Comparison of ENCODE assay signal across 2 fruit fly cellular contexts in the genomic region with DNA sequence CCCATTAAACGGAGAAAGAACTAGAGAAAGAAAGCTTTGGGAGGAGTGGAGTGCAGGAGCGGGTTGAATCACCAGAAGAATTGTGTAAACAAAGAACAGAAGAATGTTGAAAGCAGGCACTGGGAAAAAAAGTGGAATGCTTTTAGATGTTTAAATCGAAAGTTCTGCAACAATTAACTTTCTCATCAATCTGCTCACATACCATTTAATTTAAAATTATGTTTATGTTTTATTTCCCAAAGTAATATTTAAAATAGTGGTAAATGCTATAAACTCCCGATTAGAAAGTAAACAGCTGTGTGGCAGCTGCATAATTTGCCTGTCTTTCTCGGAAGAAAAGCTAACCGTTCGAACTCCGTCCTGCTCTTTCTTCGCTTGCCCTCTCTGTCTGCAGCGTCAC.
TF ChIP-seq lines count a peak whose summit lies in the region.

No protein-coding gene starts in this region.

TF ChIP-seq in whole organism, embryonic, 481 proteins besides CTCF, POLR2A, EP300 and RAD21 (continued from another document and continues in another):
- TF ChIP-seq CG1024 (GFP tag; IDR thresholded peaks at IDR 0.05; lab: Robert Waterston, UW) (no peak), wdn (GFP tag; IDR thresholded peaks at IDR 0.05; lab: Robert Waterston, UW) (no peak), CG42726 (GFP tag; IDR thresholded peaks at IDR 0.05; lab: Robert Waterston, UW; ENCODE audit: partially characterized antibody) (no peak), CG9437 (GFP tag; optimal IDR thresholded peaks at IDR 0.05; lab: Kevin White, UChicago) (no peak), schlank (tag; optimal IDR thresholded peaks at IDR 0.05; lab: Kevin White, UChicago) (no peak), CG3065 (GFP tag; optimal IDR thresholded peaks at IDR 0.05; lab: Kevin White, UChicago) (no peak), dati (GFP tag; IDR thresholded peaks at IDR 0.05; lab: Robert Waterston, UW) (no peak), otp (GFP tag; IDR thresholded peaks at IDR 0.05; lab: Robert Waterston, UW) (no peak), CG2875 (GFP tag; optimal IDR thresholded peaks at IDR 0.05; lab: Kevin White, UChicago) (peak; percentile 41), bsh (GFP tag; optimal IDR thresholded peaks at IDR 0.05; lab: Kevin White, UChicago) (peak in 1 of 2 experiments; percentile 79), CG2712 (tag; optimal IDR thresholded peaks at IDR 0.05; lab: Kevin White, UChicago) (peak; percentile 58), CG6683 (GFP tag; optimal IDR thresholded peaks at IDR 0.05; lab: Kevin White, UChicago) (no peak), ara (GFP tag; IDR thresholded peaks at IDR 0.05; lab: Robert Waterston, UW) (no peak), croc (GFP tag; conservative IDR thresholded peaks at IDR 0.05; lab: Robert Waterston, UW) (0 out of 3 replicates have a peak, but pooled peaks have one; percentile 15), CG10543 (GFP tag; optimal IDR thresholded peaks at IDR 0.05; lab: Kevin White, UChicago) (no peak), CG18262 (tag; optimal IDR thresholded peaks at IDR 0.05; lab: Kevin White, UChicago) (peak; percentile 48), CG12391 (tag; optimal IDR thresholded peaks at IDR 0.05; lab: Kevin White, UChicago) (peak; percentile 33), CG10147 (GFP tag; optimal IDR thresholded peaks at IDR 0.05; lab: Kevin White, UChicago) (no peak), CG14710 (tag; optimal IDR thresholded peaks at IDR 0.05; lab: Kevin White, UChicago) (peak; percentile 51), ato (GFP tag; IDR thresholded peaks at IDR 0.05; lab: Robert Waterston, UW; ENCODE audit: partially characterized antibody) (no peak), NfI (GFP tag; optimal IDR thresholded peaks at IDR 0.05; lab: Kevin White, UChicago) (no peak), pum (GFP tag; optimal IDR thresholded peaks at IDR 0.05; lab: Kevin White, UChicago) (no peak), lola (GFP tag; optimal IDR thresholded peaks at IDR 0.05; lab: Kevin White, UChicago) (peak in 1 of 3 experiments; percentile 29), trh (GFP tag; optimal IDR thresholded peaks at IDR 0.05; lab: Kevin White, UChicago) (no peak), lbe (GFP tag; optimal IDR thresholded peaks at IDR 0.05; lab: Kevin White, UChicago) (no peak), chn (GFP tag; optimal IDR thresholded peaks at IDR 0.05; lab: Kevin White, UChicago) (no peak), CG18599 (GFP tag; optimal IDR thresholded peaks at IDR 0.05; lab: Kevin White, UChicago) (no peak), Oli (tag; optimal IDR thresholded peaks at IDR 0.05; lab: Kevin White, UChicago) (peak; percentile 23), Jarid2 (GFP tag; optimal IDR thresholded peaks at IDR 0.05; lab: Kevin White, UChicago) (no peak), CG3407 (GFP tag; optimal IDR thresholded peaks at IDR 0.05; lab: Kevin White, UChicago) (peak; percentile 31), bcd (GFP tag; optimal IDR thresholded peaks at IDR 0.05; lab: Kevin White, UChicago) (no peak), CG17612 (GFP tag; IDR thresholded peaks at IDR 0.05; lab: Robert Waterston, UW) (no peak), CG12299 (tag; optimal IDR thresholded peaks at IDR 0.05; lab: Kevin White, UChicago) (no peak), bowl (GFP tag; IDR thresholded peaks at IDR 0.05; lab: Robert Waterston, UW) (no peak), chif (GFP tag; optimal IDR thresholded peaks at IDR 0.05; lab: Kevin White, UChicago) (no peak), CG3847 (GFP tag; IDR thresholded peaks at IDR 0.05; lab: Robert Waterston, UW) (no peak), Nf-YA (GFP tag; IDR thresholded peaks at IDR 0.05; lab: Robert Waterston, UW) (no peak), jing (GFP tag; optimal IDR thresholded peaks at IDR 0.05; lab: Kevin White, UChicago) (no peak), CG10979 (tag; optimal IDR thresholded peaks at IDR 0.05; lab: Kevin White, UChicago) (peak; percentile 70), jigr1 (GFP tag; IDR thresholded peaks at IDR 0.05; lab: Robert Waterston, UW) (no peak), kah (GFP tag; optimal IDR thresholded peaks at IDR 0.05; lab: Kevin White, UChicago) (no peak), exex (tag; optimal IDR thresholded peaks at IDR 0.05; lab: Kevin White, UChicago) (no peak), emc (GFP tag; optimal IDR thresholded peaks at IDR 0.05; lab: Kevin White, UChicago) (no peak), CG8944 (GFP tag; optimal IDR thresholded peaks at IDR 0.05; lab: Kevin White, UChicago) (peak; percentile 7), Antp (GFP tag; optimal IDR thresholded peaks at IDR 0.05; lab: Kevin White, UChicago) (no peak), CG11085 (GFP tag; IDR thresholded peaks at IDR 0.05; lab: Robert Waterston, UW) (no peak), Sry-β (GFP tag; optimal IDR thresholded peaks at IDR 0.05; lab: Kevin White, UChicago) (no peak), crol (GFP tag; IDR thresholded peaks at IDR 0.05; lab: Robert Waterston, UW) (no peak), CG18476 (GFP tag; optimal IDR thresholded peaks at IDR 0.05; lab: Kevin White, UChicago) (no peak), lab (GFP tag; optimal IDR thresholded peaks at IDR 0.05; lab: Kevin White, UChicago) (no peak), CG15073 (GFP tag; optimal IDR thresholded peaks at IDR 0.05; lab: Kevin White, UChicago) (no peak), unpg (GFP tag; optimal IDR thresholded peaks at IDR 0.05; lab: Kevin White, UChicago) (peak; percentile 43), CG13624 (GFP tag; optimal IDR thresholded peaks at IDR 0.05; lab: Kevin White, UChicago) (no peak), Ssrp (tag; optimal IDR thresholded peaks at IDR 0.05; lab: Kevin White, UChicago) (peak; percentile 24), hkb (optimal IDR thresholded peaks at IDR 0.05; lab: Kevin White, UChicago) (no peak), hkb (GFP tag; IDR thresholded peaks at IDR 0.05; lab: Robert Waterston, UW) (no peak), Bgb (GFP tag; IDR thresholded peaks at IDR 0.05; lab: Robert Waterston, UW; ENCODE audit: partially characterized antibody) (no peak), NC2β (GFP tag; optimal IDR thresholded peaks at IDR 0.05; lab: Kevin White, UChicago) (no peak), Awh (GFP tag; IDR thresholded peaks at IDR 0.05; lab: Robert Waterston, UW) (no peak), CG2120 (GFP tag; optimal IDR thresholded peaks at IDR 0.05; lab: Kevin White, UChicago) (no peak), Hr78 (GFP tag; optimal IDR thresholded peaks at IDR 0.05; lab: Kevin White, UChicago) (peak in 1 of 2 experiments; percentile 57), her (GFP tag; optimal IDR thresholded peaks at IDR 0.05; lab: Kevin White, UChicago) (no peak), lilli (GFP tag; optimal IDR thresholded peaks at IDR 0.05; lab: Kevin White, UChicago) (no peak), nmo (GFP tag; optimal IDR thresholded peaks at IDR 0.05; lab: Kevin White, UChicago) (peak; percentile 31), nau (GFP tag; optimal IDR thresholded peaks at IDR 0.05; lab: Kevin White, UChicago) (peak; percentile 43), Rfx (GFP tag; IDR thresholded peaks at IDR 0.05; lab: Robert Waterston, UW) (no peak)

TF ChIP-seq in whole organism, prepupa, 60 proteins besides CTCF, POLR2A, EP300 and RAD21 (continued from another document):
- TF ChIP-seq lz (GFP tag; optimal IDR thresholded peaks at IDR 0.05; lab: Kevin White, UChicago): no peak
- TF ChIP-seq CG6854 (GFP tag; optimal IDR thresholded peaks at IDR 0.05; lab: Kevin White, UChicago): no peak
- TF ChIP-seq fd59A (GFP tag; optimal IDR thresholded peaks at IDR 0.05; lab: Kevin White, UChicago): no peak
- no peak for TF ChIP-seq Met (GFP tag; optimal IDR thresholded peaks at IDR 0.05; lab: Kevin White, UChicago)
- no peak for TF ChIP-seq Ets96B (tag; optimal IDR thresholded peaks at IDR 0.05; lab: Kevin White, UChicago)
- TF ChIP-seq CG9139 (GFP tag; optimal IDR thresholded peaks at IDR 0.05; lab: Kevin White, UChicago): no peak
- peak; percentile 27 for TF ChIP-seq Sox14 (GFP tag; optimal IDR thresholded peaks at IDR 0.05; lab: Kevin White, UChicago)
- peak; percentile 55; the same call in 2 of the 3 replicates for TF ChIP-seq CG8119 (GFP tag; IDR thresholded peaks at IDR 0.05; lab: Robert Waterston, UW)
- TF ChIP-seq vri (GFP tag; optimal IDR thresholded peaks at IDR 0.05; lab: Kevin White, UChicago): no peak
- TF ChIP-seq Eip78C (GFP tag; lab: Kevin White, UChicago): peak; percentile 84
- TF ChIP-seq dsx (GFP tag; optimal IDR thresholded peaks at IDR 0.05; lab: Kevin White, UChicago; ENCODE audit: poor library complexity, severe bottlenecking): no peak
- peak; percentile 29; the same call in 1 of the 2 replicates for TF ChIP-seq Gug (GFP tag; IDR thresholded peaks at IDR 0.05; lab: Robert Waterston, UW)
- TF ChIP-seq CG11902 (GFP tag; optimal IDR thresholded peaks at IDR 0.05; lab: Kevin White, UChicago): no peak
- TF ChIP-seq CG6808 (GFP tag; optimal IDR thresholded peaks at IDR 0.05; lab: Kevin White, UChicago): no peak
- TF ChIP-seq CG10669 (GFP tag; optimal IDR thresholded peaks at IDR 0.05; lab: Kevin White, UChicago): no peak
- peak; percentile 25 for TF ChIP-seq net (GFP tag; optimal IDR thresholded peaks at IDR 0.05; lab: Kevin White, UChicago)
- no peak for TF ChIP-seq Eip93F (GFP tag; optimal IDR thresholded peaks at IDR 0.05; lab: Kevin White, UChicago)
- TF ChIP-seq CG10631 (GFP tag; optimal IDR thresholded peaks at IDR 0.05; lab: Kevin White, UChicago): no peak
- TF ChIP-seq OdsH (GFP tag; optimal IDR thresholded peaks at IDR 0.05; lab: Kevin White, UChicago): peak; percentile 32
- TF ChIP-seq CG4318 (GFP tag; optimal IDR thresholded peaks at IDR 0.05; lab: Kevin White, UChicago): peak; percentile 50
- TF ChIP-seq pdm3 (GFP tag; optimal IDR thresholded peaks at IDR 0.05; lab: Kevin White, UChicago): peak; percentile 29
- no peak for TF ChIP-seq Sox102F (GFP tag; optimal IDR thresholded peaks at IDR 0.05; lab: Kevin White, UChicago)
- TF ChIP-seq CG6276 (GFP tag; optimal IDR thresholded peaks at IDR 0.05; lab: Kevin White, UChicago): peak; percentile 42
- TF ChIP-seq Ets21C (GFP tag; optimal IDR thresholded peaks at IDR 0.05; lab: Kevin White, UChicago): no peak
- no peak for TF ChIP-seq Blimp-1 (GFP tag; optimal IDR thresholded peaks at IDR 0.05; lab: Kevin White, UChicago)
- no peak for TF ChIP-seq fd85E (GFP tag; optimal IDR thresholded peaks at IDR 0.05; lab: Kevin White, UChicago)
- peak; percentile 16 for TF ChIP-seq esn (GFP tag; optimal IDR thresholded peaks at IDR 0.05; lab: Kevin White, UChicago)
- no peak for TF ChIP-seq CG1621 (tag; optimal IDR thresholded peaks at IDR 0.05; lab: Kevin White, UChicago)
- TF ChIP-seq cyc (GFP tag; optimal IDR thresholded peaks at IDR 0.05; lab: Kevin White, UChicago): no peak
